Worm (Caenorhabditis elegans) whole organism, midembryonic: ENCODE measurements around the gene F28H6.8.

Experiments
- T22C8.4 ChIP-seq: fragments of 200-800 bp; sonication (Bioruptor generic); IDR thresholded peaks from 2 replicates; pipeline ENCODE4 v1.3.6; 2022; ENCODE audit warnings: missing genetic modification characterization, missing compliant biosample characterization
- cog-1 ChIP-seq: sonication (generic microtip); optimal IDR thresholded peaks from 2 replicates; lab custom pipeline; 2016; ENCODE audit warnings: missing genetic modification characterization, missing compliant biosample characterization
- flt-1 ChIP-seq: fragments of 200-800 bp; sonication (Bioruptor generic); IDR thresholded peaks from 2 replicates; pipeline ENCODE4 v1.3.6; 2022; ENCODE audit warnings: missing genetic modification characterization, missing compliant biosample characterization
- klf-2 ChIP-seq: fragments of 200-800 bp; sonication (Bioruptor generic); conservative IDR thresholded peaks from 2 replicates; pipeline ENCODE4 v1.3.6; 2022; ENCODE audit warnings: missing genetic modification reagents, missing genetic modification characterization, missing compliant biosample characterization
- med-1 ChIP-seq: sonication (generic microtip); optimal IDR thresholded peaks from 2 replicates; lab custom pipeline; 2017; ENCODE audit warnings: missing genetic modification characterization, mild to moderate bottlenecking, missing compliant biosample characterization, antibody characterized with exemption, missing genetic modification reagents; ENCODE audit not compliant: insufficient read depth
- ref-1 ChIP-seq: fragments of 200-800 bp; sonication (Bioruptor generic); conservative IDR thresholded peaks from 2 replicates; pipeline ENCODE4 v1.3.6; 2022; ENCODE audit warnings: missing genetic modification reagents, missing genetic modification characterization, missing compliant biosample characterization
- tab-1 ChIP-seq: fragments of 200-800 bp; sonication (Bioruptor generic); IDR thresholded peaks from 2 replicates; pipeline ENCODE4 v1.3.6; 2022; ENCODE audit warnings: missing genetic modification characterization, missing compliant biosample characterization
- ztf-23 ChIP-seq: fragments of 200-800 bp; sonication (Bioruptor generic); IDR thresholded peaks from 2 replicates; pipeline ENCODE4 v1.3.6; 2022; ENCODE audit warnings: missing genetic modification reagents, missing genetic modification characterization, missing compliant biosample characterization
- ztf-29 ChIP-seq: fragments of 200-800 bp; sonication (Bioruptor generic); IDR thresholded peaks from 2 replicates; pipeline ENCODE4 v1.3.6; 2022; ENCODE audit warnings: missing genetic modification reagents, missing genetic modification characterization, missing compliant biosample characterization

F28H6.8 gene

DNA sequence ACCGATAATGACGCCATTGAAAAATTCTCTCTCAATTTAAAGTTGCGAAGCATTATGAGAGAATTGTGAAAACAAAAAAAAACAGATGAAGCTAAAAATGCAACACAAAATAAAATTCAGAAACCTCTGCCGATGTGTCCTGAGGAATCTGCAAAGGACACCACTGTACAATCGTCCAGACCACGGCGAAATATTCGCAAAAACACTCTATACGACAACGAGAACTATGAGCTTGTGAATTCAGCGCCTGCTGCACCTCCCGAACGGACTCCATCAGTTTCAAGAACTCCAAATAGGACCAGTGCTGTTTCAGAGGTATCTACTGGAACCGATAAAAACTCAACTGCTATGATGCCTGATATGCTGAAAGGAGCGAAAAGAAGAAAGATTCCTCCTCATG is 31.7 kb downstream of the F28H6.8 start:
- no peak for TF ChIP-seq cog-1
- TF ChIP-seq T22C8.4 (GFP tag; lab: Robert Waterston, UW): no peak
- no peak for TF ChIP-seq med-1 (GFP tag; lab: Kevin White, UChicago)
- TF ChIP-seq ztf-29 (GFP tag; lab: Robert Waterston, UW): no peak
- TF ChIP-seq klf-2 (GFP tag; lab: Robert Waterston, UW): no peak
- TF ChIP-seq flt-1 (GFP tag; lab: Robert Waterston, UW): no peak
- no peak for TF ChIP-seq tab-1
- TF ChIP-seq ztf-23 (GFP tag; lab: Robert Waterston, UW): no peak
- TF ChIP-seq ref-1: no peak

DNA sequence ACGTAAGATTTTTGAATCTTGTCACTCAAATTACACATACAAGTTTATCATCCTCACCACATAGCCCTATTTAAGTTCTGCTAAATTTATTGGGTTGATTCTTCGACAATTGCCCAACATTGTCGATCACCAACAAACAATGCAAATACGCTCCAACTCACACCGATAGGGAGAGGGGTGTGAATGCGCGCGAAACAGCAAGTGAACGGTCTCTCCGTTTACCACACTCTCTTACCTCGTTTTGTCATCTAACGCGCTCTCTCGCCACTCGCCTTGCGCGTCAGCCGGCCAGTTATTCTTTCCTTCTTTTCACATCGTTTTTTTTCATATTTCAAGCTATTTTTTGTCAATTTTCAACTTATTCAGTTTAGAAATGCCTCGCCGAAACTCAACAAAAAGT is 32.2 kb downstream of the F28H6.8 start, which contains the start of gene F16B12.6:
F16B12.6 (plus strand) TSS at position 331 of the 400 bp plus-strand sequence.
- TF ChIP-seq ztf-29 (GFP tag; lab: Robert Waterston, UW) (no peak), cog-1 (peak; percentile 71), flt-1 (GFP tag; lab: Robert Waterston, UW) (peak; percentile 35; the same call in 1 of the 2 replicates), klf-2 (GFP tag; lab: Robert Waterston, UW) (no peak)

DNA sequence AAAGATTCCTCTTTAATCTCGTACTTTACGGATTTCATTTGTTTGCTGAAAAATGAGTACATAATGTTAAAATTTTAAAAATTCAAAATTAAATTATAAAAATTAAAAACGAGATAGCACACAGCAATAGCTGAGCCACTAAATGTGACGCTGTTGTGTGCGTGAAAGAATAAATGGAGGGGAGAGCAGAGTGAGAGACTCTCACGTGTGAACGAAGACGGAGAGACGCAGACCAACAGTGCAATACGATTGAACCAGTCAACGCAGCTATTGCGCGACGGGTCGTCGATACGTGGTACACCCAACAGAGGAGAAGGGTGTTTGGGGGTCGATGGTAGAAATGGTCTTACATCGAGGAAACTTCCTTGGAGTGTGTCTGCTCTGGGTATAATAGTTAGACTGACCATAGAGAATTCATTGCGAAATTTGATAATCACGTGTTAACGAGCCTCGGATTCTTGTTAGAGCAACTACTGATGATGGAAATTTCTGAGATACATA is 35.5 kb downstream of the F28H6.8 start, which contains the start of gene F16B12.4:
F16B12.4 (minus strand) TSS at position 51 of the 501 bp plus-strand sequence.
- TF ChIP-seq T22C8.4 (GFP tag; lab: Robert Waterston, UW) (no peak), ztf-23 (GFP tag; lab: Robert Waterston, UW) (no peak), tab-1 (no peak), med-1 (GFP tag; lab: Kevin White, UChicago) (no peak), flt-1 (GFP tag; lab: Robert Waterston, UW) (no peak), ztf-29 (GFP tag; lab: Robert Waterston, UW) (no peak), cog-1 (no peak), ref-1 (no peak), klf-2 (GFP tag; lab: Robert Waterston, UW) (no peak)

DNA sequence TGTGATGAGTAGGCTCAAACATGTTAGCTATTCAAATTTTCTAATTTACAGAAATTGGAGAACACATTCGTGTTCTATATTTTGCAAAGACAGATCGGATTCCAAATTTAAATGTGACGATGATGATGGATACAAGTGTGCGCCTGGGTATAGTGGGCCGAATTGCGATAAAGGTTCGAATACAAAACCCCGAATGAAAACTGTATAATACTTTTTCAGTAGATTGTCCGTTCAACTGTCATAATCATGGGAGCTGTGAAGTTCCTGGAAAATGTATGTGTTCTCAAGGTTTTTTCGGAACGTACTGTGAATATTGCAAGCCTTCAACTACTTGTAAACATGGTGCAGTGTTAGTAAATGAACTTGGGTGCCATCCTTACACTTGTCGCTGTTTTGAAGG is 43.2 kb downstream of the F28H6.8 start:
- TF ChIP-seq ztf-23 (GFP tag; lab: Robert Waterston, UW) (no peak), flt-1 (GFP tag; lab: Robert Waterston, UW) (no peak), ref-1 (no peak), med-1 (GFP tag; lab: Kevin White, UChicago) (no peak), tab-1 (no peak), cog-1 (no peak), T22C8.4 (GFP tag; lab: Robert Waterston, UW) (no peak), ztf-29 (GFP tag; lab: Robert Waterston, UW) (no peak), klf-2 (GFP tag; lab: Robert Waterston, UW) (no peak)

DNA sequence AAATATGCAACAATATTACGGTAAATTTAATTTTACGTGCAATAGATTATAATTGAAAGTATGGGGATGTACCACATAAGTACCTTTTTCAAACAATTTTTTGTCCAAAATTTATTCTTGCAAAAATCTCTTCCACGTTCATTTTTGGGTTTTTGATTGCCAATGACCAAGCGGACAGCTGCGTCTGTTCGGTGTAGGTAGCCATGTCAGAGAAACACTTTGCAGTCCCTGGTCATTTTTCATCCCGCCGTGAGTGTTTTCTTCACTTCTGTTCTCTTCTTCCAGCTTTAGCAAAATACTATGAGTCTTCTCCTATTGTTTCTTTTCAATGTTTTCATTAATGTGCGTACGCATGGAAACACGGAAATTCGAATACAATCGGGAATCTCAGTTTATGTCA is 44.1 kb downstream of the F28H6.8 start, which contains the start of gene dsl-4:
dsl-4 (plus strand) TSS at position 301 of the 400 bp plus-strand sequence.
- TF ChIP-seq klf-2 (GFP tag; lab: Robert Waterston, UW) (no peak), ztf-29 (GFP tag; lab: Robert Waterston, UW) (no peak), med-1 (GFP tag; lab: Kevin White, UChicago) (no peak), ref-1 (no peak), T22C8.4 (GFP tag; lab: Robert Waterston, UW) (no peak), flt-1 (GFP tag; lab: Robert Waterston, UW) (no peak)

DNA sequence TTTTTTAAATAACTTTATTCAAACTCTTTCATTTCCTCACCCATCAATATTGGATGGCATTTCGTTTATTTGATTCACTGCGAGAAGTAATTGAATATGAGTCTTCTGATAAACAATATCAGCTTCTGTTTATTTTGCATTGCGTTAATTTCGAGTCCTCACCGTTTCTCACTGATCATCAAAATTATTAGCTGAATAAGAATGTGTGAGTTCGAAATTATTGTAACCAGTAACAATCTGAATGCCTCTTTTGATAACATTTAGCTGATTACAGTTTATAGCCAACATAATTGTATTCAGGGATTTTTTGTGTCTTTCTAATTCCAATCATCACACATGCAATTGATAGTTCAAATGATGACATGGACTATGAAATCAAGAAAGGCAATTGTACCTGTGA is 48.9 kb downstream of the F28H6.8 start, which contains the start of gene F16B12.1:
F16B12.1 (plus strand) TSS at position 301 of the 400 bp plus-strand sequence.
- no peak for TF ChIP-seq cog-1
- no peak for TF ChIP-seq flt-1 (GFP tag; lab: Robert Waterston, UW)
- TF ChIP-seq ztf-23 (GFP tag; lab: Robert Waterston, UW): no peak
- TF ChIP-seq ref-1: no peak
- TF ChIP-seq T22C8.4 (GFP tag; lab: Robert Waterston, UW): no peak
- TF ChIP-seq med-1 (GFP tag; lab: Kevin White, UChicago): no peak
- no peak for TF ChIP-seq klf-2 (GFP tag; lab: Robert Waterston, UW)

DNA sequence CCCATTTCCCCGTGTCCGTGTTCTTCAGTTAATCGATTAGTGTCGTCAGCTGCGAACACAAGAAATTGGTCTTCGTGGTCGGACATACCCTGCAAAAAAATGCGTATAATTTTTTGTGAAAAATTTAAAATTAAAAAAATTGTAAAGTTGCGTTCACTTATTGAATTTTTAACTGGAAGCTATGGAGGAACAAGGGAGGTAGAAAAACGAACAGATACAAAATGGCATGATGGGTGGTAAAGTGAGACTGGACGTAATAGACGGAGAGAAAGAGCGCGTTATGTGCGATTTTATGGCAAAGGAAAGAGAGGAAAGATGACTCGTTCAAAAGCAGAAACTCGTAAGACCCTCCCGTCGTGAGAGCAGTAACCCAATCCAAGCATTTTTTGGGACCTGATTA is 49.9 kb downstream of the F28H6.8 start, which contains the start of gene C33G3.6:
C33G3.6 (minus strand) TSS at position 101 of the 400 bp plus-strand sequence.
- TF ChIP-seq ztf-29 (GFP tag; lab: Robert Waterston, UW): no peak
- no peak for TF ChIP-seq ref-1
- TF ChIP-seq ztf-23 (GFP tag; lab: Robert Waterston, UW): no peak
- no peak for TF ChIP-seq T22C8.4 (GFP tag; lab: Robert Waterston, UW)
- TF ChIP-seq flt-1 (GFP tag; lab: Robert Waterston, UW): no peak
- TF ChIP-seq med-1 (GFP tag; lab: Kevin White, UChicago): no peak
- no peak for TF ChIP-seq cog-1
- no peak for TF ChIP-seq tab-1
- no peak for TF ChIP-seq klf-2 (GFP tag; lab: Robert Waterston, UW)
